Worm (Caenorhabditis elegans) whole organism, young adult: ENCODE results near the gene F32B6.4.
A peak's percentile ranks its signal among the peaks of the same experiment; 100 is the strongest.

ENCODE experiments used
- B0261.1 ChIP-seq: sonication (generic microtip); optimal IDR thresholded peaks from 2 replicates; lab custom pipeline; 2016; ENCODE audit warnings: mild to moderate bottlenecking, missing genetic modification characterization, moderate library complexity, missing compliant biosample characterization
- F37B4.10 ChIP-seq: fragments of 200-800 bp; sonication (Bioruptor generic); IDR thresholded peaks from 2 replicates; pipeline ENCODE4 v1.3.6; 2022; ENCODE audit warnings: missing genetic modification characterization, missing compliant biosample characterization
- F55B11.4 ChIP-seq: sonication (generic microtip); optimal IDR thresholded peaks from 2 replicates; lab custom pipeline; 2016; ENCODE audit warnings: missing compliant biosample characterization, missing genetic modification characterization, borderline replicate concordance; ENCODE audit not compliant: insufficient read depth
- F57C9.4 ChIP-seq: sonication (generic microtip); optimal IDR thresholded peaks from 2 replicates; lab custom pipeline; 2017; ENCODE audit warnings: mild to moderate bottlenecking, missing genetic modification characterization, missing compliant biosample characterization
- Y67H2A.10 ChIP-seq: fragments of 200-800 bp; sonication (Bioruptor generic); conservative IDR thresholded peaks from 2 replicates; pipeline ENCODE4 v1.3.6; 2022; ENCODE audit warnings: missing genetic modification reagents, missing genetic modification characterization, missing compliant biosample characterization
- ama-1 ChIP-seq, 3 experiments: fragments of 150-350 bp in 1 of 3; sonication (generic microtip) in 2 of 3; optimal IDR thresholded peaks; 2 replicates each; lab custom pipeline; 2014 to 2018; ENCODE audit warnings: missing biosample characterization in 2 of 3, missing genetic modification characterization in 2 of 3, missing genetic modification reagents in 2 of 3
- attf-3 ChIP-seq: fragments of 200-800 bp; sonication (Bioruptor generic); conservative IDR thresholded peaks from 2 replicates; pipeline ENCODE4 v1.3.6; 2022; ENCODE audit warnings: missing genetic modification reagents, missing genetic modification characterization, missing compliant biosample characterization
- attf-5 ChIP-seq: fragments of 200-800 bp; sonication (Bioruptor generic); optimal IDR thresholded peaks from 2 replicates; lab custom pipeline; 2018; ENCODE audit warnings: mild to moderate bottlenecking, missing genetic modification characterization, missing compliant biosample characterization
- ccch-3 ChIP-seq: fragments of 200-800 bp; sonication (Bioruptor generic); optimal IDR thresholded peaks from 2 replicates; lab custom pipeline; 2018; ENCODE audit warnings: mild to moderate bottlenecking, missing genetic modification characterization, missing compliant biosample characterization
- cebp-1 ChIP-seq, 2 experiments: fragments of 200-800 bp in 1 of 2; sonication (Bioruptor generic) in 1 of 2; sonication (generic microtip) in 1 of 2; IDR thresholded peaks in 1 of 2; optimal IDR thresholded peaks in 1 of 2; 2 replicates each; pipeline versions ENCODE4 v1.3.6 to Lab custom; 2017 to 2022; ENCODE audit warnings: missing compliant biosample characterization in 2 of 2, missing genetic modification characterization in 2 of 2, mild to moderate bottlenecking in 1 of 2, missing genetic modification reagents in 1 of 2, moderate library complexity in 1 of 2
- cebp-2 ChIP-seq: fragments of 200-800 bp; sonication (Bioruptor generic); IDR thresholded peaks from 2 replicates; pipeline ENCODE4 v1.3.6; 2022; ENCODE audit warnings: missing genetic modification characterization, missing compliant biosample characterization
- ceh-58 ChIP-seq: fragments of 200-800 bp; sonication (Bioruptor generic); IDR thresholded peaks from 2 replicates; pipeline ENCODE4 v1.3.6; 2022; ENCODE audit warnings: missing genetic modification characterization, missing compliant biosample characterization
- dpl-1 ChIP-seq: fragments of 150-350 bp; optimal IDR thresholded peaks from 2 replicates; lab custom pipeline; 2014; ENCODE audit warnings: missing biosample characterization, missing genetic modification reagents, missing genetic modification characterization
- gei-17 ChIP-seq: fragments of 200-800 bp; sonication (Bioruptor generic); optimal IDR thresholded peaks from 2 replicates; lab custom pipeline; 2018; ENCODE audit warnings: mild to moderate bottlenecking, missing genetic modification characterization, missing compliant biosample characterization
- lag-1 ChIP-seq: fragments of 200-800 bp; sonication (Bioruptor generic); IDR thresholded peaks from 2 replicates; pipeline ENCODE4 v1.3.6; 2022; ENCODE audit warnings: missing genetic modification reagents, missing genetic modification characterization, missing compliant biosample characterization
- lin-26 ChIP-seq: fragments of 200-800 bp; sonication (Bioruptor generic); IDR thresholded peaks from 2 replicates; pipeline ENCODE4 v1.3.6; 2022; ENCODE audit warnings: missing genetic modification reagents, missing genetic modification characterization, missing compliant biosample characterization
- lin-40 ChIP-seq: sonication (generic microtip); optimal IDR thresholded peaks from 2 replicates; lab custom pipeline; 2016; ENCODE audit warnings: missing genetic modification characterization, mild to moderate bottlenecking, missing compliant biosample characterization, missing genotype, missing genetic modification reagents
- lsy-27 ChIP-seq: sonication (generic microtip); optimal IDR thresholded peaks from 2 replicates; lab custom pipeline; 2017; ENCODE audit warnings: missing genetic modification characterization, mild to moderate bottlenecking, missing compliant biosample characterization, antibody characterized with exemption, missing genotype, borderline replicate concordance; ENCODE audit not compliant: insufficient read depth
- madf-10 ChIP-seq: sonication (generic microtip); optimal IDR thresholded peaks from 2 replicates; lab custom pipeline; 2016; ENCODE audit warnings: mild to moderate bottlenecking, missing genetic modification characterization, missing compliant biosample characterization
- madf-6 ChIP-seq: fragments of 200-800 bp; sonication (Bioruptor generic); IDR thresholded peaks from 2 replicates; pipeline ENCODE4 v1.3.6; 2022; ENCODE audit warnings: missing genetic modification reagents, missing genetic modification characterization, missing compliant biosample characterization
- mcd-1 ChIP-seq: fragments of 200-800 bp; sonication (Bioruptor generic); IDR thresholded peaks from 2 replicates; pipeline ENCODE4 v1.3.6; 2022; ENCODE audit warnings: missing genetic modification reagents, missing genetic modification characterization, missing compliant biosample characterization
- mxl-1 ChIP-seq: sonication (generic microtip); optimal IDR thresholded peaks from 2 replicates; lab custom pipeline; 2016; ENCODE audit warnings: missing genetic modification characterization, missing compliant biosample characterization
- nfyb-1 ChIP-seq: fragments of 200-800 bp; sonication (Bioruptor generic); IDR thresholded peaks from 2 replicates; pipeline ENCODE4 v1.3.6; 2022; ENCODE audit warnings: missing genetic modification reagents, missing genetic modification characterization, missing compliant biosample characterization
- pha-4 ChIP-seq: fragments of 150-350 bp; sonication (generic microtip); optimal IDR thresholded peaks from 2 replicates; lab custom pipeline; 2014; ENCODE audit warnings: missing biosample characterization, missing genetic modification reagents, missing genetic modification characterization
- rec-8 ChIP-seq, 2 experiments: sonication (generic microtip); optimal IDR thresholded peaks; 2 replicates each; lab custom pipeline; 2016; ENCODE audit warnings: mild to moderate bottlenecking in 2 of 2, missing genetic modification characterization in 2 of 2, missing genetic modification reagents in 2 of 2, missing genotype in 2 of 2, missing biosample characterization in 1 of 2, missing compliant biosample characterization in 1 of 2, moderate library complexity in 1 of 2
- sea-2 ChIP-seq: fragments of 200-800 bp; sonication (Bioruptor generic); IDR thresholded peaks from 2 replicates; pipeline ENCODE4 v1.3.6; 2022; ENCODE audit warnings: missing genetic modification characterization, missing compliant biosample characterization
- snpc-4 ChIP-seq, 5 experiments: fragments of 150-350 bp in 1 of 5; sonication (generic microtip) in 4 of 5; optimal IDR thresholded peaks; 2 replicates each; lab custom pipeline; 2014 to 2018; ENCODE audit warnings: missing genetic modification characterization in 5 of 5, missing biosample characterization in 3 of 5, antibody characterized with exemption in 2 of 5, mild to moderate bottlenecking in 2 of 5, missing compliant biosample characterization in 2 of 5, missing genotype in 2 of 5, moderate library complexity in 2 of 5, missing genetic modification reagents in 1 of 5
- somi-1 ChIP-seq: fragments of 200-800 bp; sonication (Bioruptor generic); optimal IDR thresholded peaks from 2 replicates; lab custom pipeline; 2018; ENCODE audit warnings: mild to moderate bottlenecking, missing genetic modification characterization, missing compliant biosample characterization
- tbx-9 ChIP-seq: sonication (generic microtip); optimal IDR thresholded peaks from 2 replicates; lab custom pipeline; 2016; ENCODE audit warnings: borderline replicate concordance, missing genetic modification characterization, inconsistent platforms, missing compliant biosample characterization
- tlf-1 ChIP-seq: fragments of 200-800 bp; sonication (Bioruptor generic); optimal IDR thresholded peaks from 2 replicates; lab custom pipeline; 2018; ENCODE audit warnings: mild to moderate bottlenecking, missing genetic modification characterization, missing compliant biosample characterization
- unc-130 ChIP-seq: sonication (generic microtip); optimal IDR thresholded peaks from 2 replicates; lab custom pipeline; 2016; ENCODE audit warnings: missing genetic modification reagents, missing genetic modification characterization, missing compliant biosample characterization
- zfh-2 ChIP-seq: fragments of 200-800 bp; sonication (Bioruptor generic); conservative IDR thresholded peaks from 2 replicates; pipeline ENCODE4 v1.3.6; 2022; ENCODE audit warnings: missing genetic modification reagents, missing genetic modification characterization, missing compliant biosample characterization
- ztf-25 ChIP-seq: fragments of 200-800 bp; sonication (Bioruptor generic); IDR thresholded peaks from 2 replicates; pipeline ENCODE4 v1.3.6; 2022; ENCODE audit warnings: missing genetic modification reagents, missing genetic modification characterization, missing compliant biosample characterization
- ztf-26 ChIP-seq: sonication (generic microtip); optimal IDR thresholded peaks from 2 replicates; lab custom pipeline; 2017; ENCODE audit warnings: missing genetic modification characterization, missing compliant biosample characterization
- ztf-3 ChIP-seq: fragments of 200-800 bp; sonication (Bioruptor generic); optimal IDR thresholded peaks from 2 replicates; lab custom pipeline; 2018; ENCODE audit warnings: mild to moderate bottlenecking, missing genetic modification characterization, missing compliant biosample characterization

F32B6.4 gene

DNA sequence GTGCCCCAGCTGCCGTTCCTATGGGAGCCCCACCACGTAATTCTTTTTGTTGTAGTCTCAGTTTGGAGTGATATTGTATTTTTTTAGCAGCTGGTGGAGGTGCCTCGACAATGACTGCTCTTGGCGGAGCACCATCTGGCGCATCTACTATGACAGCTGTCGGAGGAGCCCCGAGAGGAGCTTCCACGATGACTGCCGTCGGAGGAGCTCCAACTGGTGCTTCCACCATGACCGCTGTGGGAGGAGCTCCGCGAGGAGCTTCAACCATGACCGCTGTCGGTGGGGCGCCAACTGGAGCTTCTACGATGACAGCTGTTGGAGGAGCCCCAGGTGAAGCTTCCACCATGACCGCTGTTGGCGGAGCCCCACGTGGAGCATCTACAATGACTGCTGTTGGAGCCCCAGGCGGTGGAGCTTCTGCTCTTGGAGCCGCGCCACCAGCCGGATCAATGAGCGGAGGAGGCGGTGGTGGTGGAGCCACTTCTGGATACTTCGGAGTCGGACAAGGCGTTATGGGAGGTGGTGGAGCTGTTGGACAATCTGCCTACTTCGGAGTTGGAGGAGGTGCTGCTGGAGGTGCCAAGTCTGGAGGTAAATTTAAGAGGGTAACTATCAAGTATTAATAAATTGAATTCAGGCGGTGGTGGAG is 38.9 kb downstream of the F32B6.4 start (continued):
- TF ChIP-seq zfh-2 (GFP tag; lab: Robert Waterston, UW) (peak; percentile 76), lag-1 (no peak), lsy-27 (no peak)

DNA sequence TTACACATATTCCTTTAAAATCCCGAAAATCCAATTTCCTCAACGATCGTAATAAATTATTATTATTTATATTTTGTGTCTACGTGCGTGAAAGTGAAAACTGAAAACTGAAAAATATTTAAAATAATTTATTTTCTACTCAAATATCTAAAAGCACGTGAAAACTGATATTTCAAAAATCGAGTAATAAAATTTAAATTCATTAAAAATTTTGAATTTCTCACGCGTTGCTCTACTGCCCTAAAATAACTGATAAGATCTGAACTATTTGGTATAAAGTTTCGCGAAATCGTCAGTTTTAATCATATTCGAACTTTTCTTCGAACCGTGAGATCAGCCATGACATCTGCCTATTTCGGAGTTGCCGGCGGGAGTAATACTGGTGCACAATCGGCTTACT is 39.6 kb downstream of the F32B6.4 start, which contains the start of gene ssq-1:
TSS of gene ssq-1 (plus strand) at position 301 of the 400 bp plus-strand sequence.
- TF ChIP-seq lin-40 (tag; lab: Kevin White, UChicago), result no peak
- no peak for TF ChIP-seq ccch-3 (GFP tag; lab: Kevin White, UChicago)
- TF ChIP-seq mxl-1, result no peak

DNA sequence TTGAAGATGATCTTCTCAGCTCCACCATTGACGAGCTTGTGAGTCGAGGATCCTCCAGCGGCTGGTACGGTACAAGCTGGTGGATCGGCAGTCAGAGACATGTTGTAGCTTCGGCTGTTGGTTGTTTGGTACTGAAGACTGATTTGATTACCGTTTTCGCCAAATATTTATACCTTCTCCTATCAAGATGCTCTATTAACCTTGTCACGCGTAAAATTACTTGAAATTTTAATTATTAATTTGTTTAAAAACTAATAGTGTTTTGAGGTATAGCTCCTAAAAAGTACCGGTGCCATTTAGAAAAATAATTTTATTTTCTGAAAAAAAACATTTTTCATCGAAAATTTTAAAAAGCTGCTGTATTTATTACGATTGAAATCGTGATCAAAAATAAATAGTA is 40.9 kb downstream of the F32B6.4 start, which contains the start of gene ssp-10:
TSS of gene ssp-10 (minus strand) at position 101 of the 400 bp plus-strand sequence.
- TF ChIP-seq dpl-1 (GFP tag; lab: Kevin White, UChicago) (no peak), cebp-1 (GFP tag; IDR thresholded peaks at IDR 0.05; lab: Robert Waterston, UW) (no peak), cebp-1 (tag; optimal IDR thresholded peaks at IDR 0.05; lab: Kevin White, UChicago) (no peak), sea-2 (GFP tag; lab: Robert Waterston, UW) (no peak), ztf-3 (GFP tag; lab: Kevin White, UChicago) (no peak), tlf-1 (GFP tag; lab: Kevin White, UChicago) (no peak), ama-1 (optimal IDR thresholded peaks at IDR 0.05; lab: Kevin White, UChicago) (no peak), ama-1 (GFP tag; optimal IDR thresholded peaks at IDR 0.05; lab: Kevin White, UChicago) (no peak), nfyb-1 (GFP tag; lab: Robert Waterston, UW) (no peak), B0261.1 (no peak), cebp-2 (no peak), madf-6 (GFP tag; lab: Robert Waterston, UW) (no peak)

DNA sequence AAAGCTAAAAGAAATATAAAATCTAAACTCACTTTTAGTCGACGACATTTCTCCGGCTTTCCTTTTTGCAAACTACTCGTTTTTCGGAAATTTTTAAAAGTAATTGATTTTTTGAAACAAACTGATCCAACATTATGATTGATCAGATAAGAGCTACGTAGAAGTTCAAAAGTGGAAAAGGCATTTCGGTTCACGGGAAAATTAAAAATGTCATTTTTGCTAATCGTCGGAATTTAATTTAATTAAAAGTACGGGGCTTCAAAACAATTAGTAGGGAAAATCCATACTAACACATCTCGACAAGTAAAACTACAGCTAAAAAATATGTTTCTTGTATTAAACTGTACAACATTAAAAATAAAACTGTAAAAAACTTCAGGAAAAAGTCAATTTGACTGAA is 42.2 kb downstream of the F32B6.4 start, which contains the start of gene K07F5.8:
TSS of gene K07F5.8 (minus strand) at position 101 of the 400 bp plus-strand sequence.
- TF ChIP-seq F57C9.4 (tag; lab: Kevin White, UChicago), result no peak
- no peak for TF ChIP-seq attf-5 (GFP tag; lab: Kevin White, UChicago)
- no peak for TF ChIP-seq unc-130 (GFP tag; lab: Kevin White, UChicago)
- no peak for TF ChIP-seq mcd-1 (GFP tag; lab: Robert Waterston, UW)

DNA sequence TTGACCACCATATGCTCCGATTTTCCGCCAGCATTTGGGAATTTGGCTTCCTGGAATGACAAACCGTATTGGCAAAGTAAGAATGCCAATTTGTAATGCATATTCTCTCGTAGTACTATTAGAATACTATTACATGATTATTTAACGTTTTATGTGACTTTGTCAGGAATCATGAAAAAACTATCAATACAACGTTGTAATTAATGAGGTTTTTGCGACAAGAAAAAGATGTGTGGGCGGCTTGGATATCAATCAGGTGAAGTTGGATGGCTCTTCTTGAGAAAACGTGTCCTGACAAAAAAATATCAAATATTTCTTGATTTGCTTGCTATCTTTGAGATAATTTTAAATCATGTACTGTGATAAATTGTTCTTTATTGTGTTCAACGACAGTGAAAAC is 43.8 kb downstream of the F32B6.4 start, which contains the start of gene K07F5.7:
TSS of gene K07F5.7 (minus strand) at position 101 of the 400 bp plus-strand sequence.
- TF ChIP-seq B0261.1, result no peak
- TF ChIP-seq gei-17, result no peak
- no peak for TF ChIP-seq Y67H2A.10 (GFP tag; lab: Robert Waterston, UW)
- TF ChIP-seq snpc-4 (GFP tag; optimal IDR thresholded peaks at IDR 0.05; lab: Kevin White, UChicago), result no peak
- no peak for TF ChIP-seq snpc-4 (tag; optimal IDR thresholded peaks at IDR 0.05; lab: Kevin White, UChicago)
- no peak for TF ChIP-seq ztf-25 (GFP tag; lab: Robert Waterston, UW)
- no peak for TF ChIP-seq F37B4.10
- TF ChIP-seq lin-26, result no peak

ce11 chrIV:9846574-9846973 is 45.3 kb downstream of the F32B6.4 start, which contains the start of gene K07F5.6:
K07F5.6 (minus strand) TSS chrIV:9846674.
- TF ChIP-seq somi-1 (GFP tag; lab: Kevin White, UChicago) (no peak), rec-8 (tag; optimal IDR thresholded peaks at IDR 0.05; lab: Kevin White, UChicago) (no peak), madf-10 (tag; lab: Kevin White, UChicago) (no peak), lag-1 (no peak), tbx-9 (tag; lab: Kevin White, UChicago) (no peak), attf-3 (no peak), pha-4 (tag; lab: Kevin White, UChicago) (no peak), F55B11.4 (tag; lab: Kevin White, UChicago) (no peak), ceh-58 (GFP tag; lab: Robert Waterston, UW) (no peak), ztf-26 (no peak), B0261.1 (no peak)
